Worm (Caenorhabditis elegans): Measurements from ENCODE around the gene egl-9.

DNA sequence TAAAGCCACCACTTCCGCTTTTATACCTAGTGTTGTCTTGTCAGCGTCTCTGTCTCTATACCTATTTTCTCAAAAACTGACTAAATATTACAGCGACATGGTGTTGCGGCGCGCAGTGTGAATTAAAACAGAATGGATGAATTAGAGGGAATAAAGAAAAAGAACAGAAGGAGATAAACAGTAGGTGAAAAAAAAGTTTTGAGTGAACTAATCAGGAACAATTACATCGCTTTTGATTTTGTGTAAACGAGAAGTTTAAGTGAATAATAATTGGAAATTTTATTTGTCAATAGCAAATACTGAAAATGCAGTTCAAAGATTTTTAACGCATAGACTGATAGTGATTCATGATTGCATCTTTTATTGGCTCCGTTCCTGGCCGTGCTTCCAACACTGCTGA is 43.2 kb upstream of the egl-9 start, which contains the start of gene col-12:
- TF ChIP-seq nhr-237 (tag; optimal IDR thresholded peaks at IDR 0.05) (no peak), ama-1 (optimal IDR thresholded peaks at IDR 0.05) (no peak), unc-62 (GFP tag; optimal IDR thresholded peaks at IDR 0.05) (no peak), skn-1 (tag; optimal IDR thresholded peaks at IDR 0.05) (no peak), nhr-11 (tag; optimal IDR thresholded peaks at IDR 0.05) (no peak), nhr-12 (tag; optimal IDR thresholded peaks at IDR 0.05) (no peak), unc-39 (tag; optimal IDR thresholded peaks at IDR 0.05) (no peak), aly-2 (tag; optimal IDR thresholded peaks at IDR 0.05) (no peak), nhr-6 (tag; optimal IDR thresholded peaks at IDR 0.05) (no peak), snpc-4 (tag; optimal IDR thresholded peaks at IDR 0.05) (no peak), lsy-2 (tag; optimal IDR thresholded peaks at IDR 0.05) (no peak), nhr-25 (tag; optimal IDR thresholded peaks at IDR 0.05) (no peak), F13H6.1 (tag; optimal IDR thresholded peaks at IDR 0.05) (no peak)
